Worm (Caenorhabditis elegans): ENCODE measurements around the gene unc-3.

The unc-3 gene

ce11 chrX:14770336-14770735, 3.0 kb upstream of the unc-3 start:
- TF ChIP-seq tbx-37 (GFP tag; conservative IDR thresholded peaks at IDR 0.05): no peak
- no peak for TF ChIP-seq hmg-4 (GFP tag; optimal IDR thresholded peaks at IDR 0.05)
- no peak for TF ChIP-seq F13C5.2 (tag; optimal IDR thresholded peaks at IDR 0.05)
- TF ChIP-seq ceh-36 (tag; optimal IDR thresholded peaks at IDR 0.05): no peak
- no peak for TF ChIP-seq hmbx-1 (tag; optimal IDR thresholded peaks at IDR 0.05)

ce11 chrX:14771682-14772081, 1.7 kb upstream of the unc-3 start, which contains the start of gene Y16B4A.2:
Y16B4A.2 (minus strand) TSS chrX:14771851.
- no peak for TF ChIP-seq ceh-13 (GFP tag; optimal IDR thresholded peaks at IDR 0.05)
- no peak for TF ChIP-seq tra-4 (tag; optimal IDR thresholded peaks at IDR 0.05)
- no peak for TF ChIP-seq ets-7 (tag; optimal IDR thresholded peaks at IDR 0.05)
- no peak for TF ChIP-seq flt-1 (GFP tag; IDR thresholded peaks at IDR 0.05)
- no peak for TF ChIP-seq B0310.2 (tag; optimal IDR thresholded peaks at IDR 0.05)
- TF ChIP-seq hmbx-1 (tag; optimal IDR thresholded peaks at IDR 0.05): no peak
- no peak for TF ChIP-seq pes-1 (GFP tag; IDR thresholded peaks at IDR 0.05)
- TF ChIP-seq tbx-11 (GFP tag; IDR thresholded peaks at IDR 0.05): no peak
- no peak for TF ChIP-seq F13C5.2 (tag; optimal IDR thresholded peaks at IDR 0.05)
- no peak for TF ChIP-seq scrt-1 (GFP tag; IDR thresholded peaks at IDR 0.05)
- no peak for TF ChIP-seq sea-1 (GFP tag; conservative IDR thresholded peaks at IDR 0.05)
- no peak for TF ChIP-seq aly-1 (tag; optimal IDR thresholded peaks at IDR 0.05)
- no peak for TF ChIP-seq hnd-1 (tag; optimal IDR thresholded peaks at IDR 0.05)
- TF ChIP-seq ceh-36 (tag; optimal IDR thresholded peaks at IDR 0.05): no peak
- TF ChIP-seq hmg-4 (GFP tag; optimal IDR thresholded peaks at IDR 0.05): no peak

ce11 chrX:14775222-14775621, 1.9 kb downstream of the unc-3 start:
- TF ChIP-seq tbx-11 (GFP tag; IDR thresholded peaks at IDR 0.05) (no peak), tbx-37 (GFP tag; conservative IDR thresholded peaks at IDR 0.05) (no peak), B0310.2 (tag; optimal IDR thresholded peaks at IDR 0.05) (no peak), ceh-13 (GFP tag; optimal IDR thresholded peaks at IDR 0.05) (no peak), ama-1 (optimal IDR thresholded peaks at IDR 0.05) (no peak), hnd-1 (tag; optimal IDR thresholded peaks at IDR 0.05) (no peak), sea-1 (GFP tag; conservative IDR thresholded peaks at IDR 0.05) (no peak), ceh-36 (tag; optimal IDR thresholded peaks at IDR 0.05) (no peak)

ce11 chrX:14776312-14776711, 3.0 kb downstream of the unc-3 start:
- peak; percentile 29 for TF ChIP-seq hmg-4 (GFP tag; optimal IDR thresholded peaks at IDR 0.05)
- TF ChIP-seq F13C5.2 (tag; optimal IDR thresholded peaks at IDR 0.05): no peak
- TF ChIP-seq flt-1 (GFP tag; IDR thresholded peaks at IDR 0.05): no peak

ce11 chrX:14778112-14778511, 4.8 kb downstream of the unc-3 start:
- no peak for TF ChIP-seq tbx-37 (GFP tag; conservative IDR thresholded peaks at IDR 0.05)
- TF ChIP-seq ets-7 (tag; optimal IDR thresholded peaks at IDR 0.05): no peak
- TF ChIP-seq ceh-13 (GFP tag; optimal IDR thresholded peaks at IDR 0.05): no peak
- TF ChIP-seq tbx-11 (GFP tag; IDR thresholded peaks at IDR 0.05): no peak
- no peak for TF ChIP-seq pes-1 (GFP tag; IDR thresholded peaks at IDR 0.05)
- no peak for TF ChIP-seq flt-1 (GFP tag; IDR thresholded peaks at IDR 0.05)
- TF ChIP-seq hmbx-1 (tag; optimal IDR thresholded peaks at IDR 0.05): no peak
- no peak for TF ChIP-seq tra-4 (tag; optimal IDR thresholded peaks at IDR 0.05)
- TF ChIP-seq hnd-1 (tag; optimal IDR thresholded peaks at IDR 0.05): no peak
- TF ChIP-seq B0310.2 (tag; optimal IDR thresholded peaks at IDR 0.05): no peak
- TF ChIP-seq sea-1 (GFP tag; conservative IDR thresholded peaks at IDR 0.05): no peak
- TF ChIP-seq aly-1 (tag; optimal IDR thresholded peaks at IDR 0.05): no peak
- no peak for TF ChIP-seq F13C5.2 (tag; optimal IDR thresholded peaks at IDR 0.05)
- no peak for TF ChIP-seq ceh-36 (tag; optimal IDR thresholded peaks at IDR 0.05)
- no peak for TF ChIP-seq ama-1 (optimal IDR thresholded peaks at IDR 0.05)
- TF ChIP-seq hmg-4 (GFP tag; optimal IDR thresholded peaks at IDR 0.05): no peak

- TF ChIP-seq flt-1 (GFP tag; IDR thresholded peaks at IDR 0.05): no peak
- no peak for TF ChIP-seq sea-1 (GFP tag; conservative IDR thresholded peaks at IDR 0.05)
- no peak for TF ChIP-seq hmbx-1 (tag; optimal IDR thresholded peaks at IDR 0.05)
- TF ChIP-seq tbx-11 (GFP tag; IDR thresholded peaks at IDR 0.05): no peak
- TF ChIP-seq ceh-36 (tag; optimal IDR thresholded peaks at IDR 0.05): no peak
Observed at ce11 chrX:14780176-14780575, 6.8 kb downstream of the unc-3 start.

ce11 chrX:14783434-14784142, 10.2 kb downstream of the unc-3 start:
- TF ChIP-seq tra-4 (tag; optimal IDR thresholded peaks at IDR 0.05) (no peak), tbx-11 (GFP tag; IDR thresholded peaks at IDR 0.05) (no peak), pes-1 (GFP tag; IDR thresholded peaks at IDR 0.05) (no peak), scrt-1 (GFP tag; IDR thresholded peaks at IDR 0.05) (no peak), ets-7 (tag; optimal IDR thresholded peaks at IDR 0.05) (no peak), aly-1 (tag; optimal IDR thresholded peaks at IDR 0.05) (no peak), ceh-36 (tag; optimal IDR thresholded peaks at IDR 0.05) (no peak), sea-1 (GFP tag; conservative IDR thresholded peaks at IDR 0.05) (no peak), hmg-4 (GFP tag; optimal IDR thresholded peaks at IDR 0.05) (no peak), B0310.2 (tag; optimal IDR thresholded peaks at IDR 0.05) (no peak), flt-1 (GFP tag; IDR thresholded peaks at IDR 0.05) (no peak), tbx-37 (GFP tag; conservative IDR thresholded peaks at IDR 0.05) (no peak)

ce11 chrX:14786821-14787556, 13.7 kb downstream of the unc-3 start:
- no peak for TF ChIP-seq flt-1 (GFP tag; IDR thresholded peaks at IDR 0.05)
- TF ChIP-seq pes-1 (GFP tag; IDR thresholded peaks at IDR 0.05): no peak
- TF ChIP-seq ama-1 (optimal IDR thresholded peaks at IDR 0.05): no peak
- TF ChIP-seq tbx-37 (GFP tag; conservative IDR thresholded peaks at IDR 0.05): no peak
- no peak for TF ChIP-seq sea-1 (GFP tag; conservative IDR thresholded peaks at IDR 0.05)
- TF ChIP-seq tra-4 (tag; optimal IDR thresholded peaks at IDR 0.05): no peak
- no peak for TF ChIP-seq ets-7 (tag; optimal IDR thresholded peaks at IDR 0.05)
- TF ChIP-seq tbx-11 (GFP tag; IDR thresholded peaks at IDR 0.05): no peak
- no peak for TF ChIP-seq scrt-1 (GFP tag; IDR thresholded peaks at IDR 0.05)
- no peak for TF ChIP-seq hmg-4 (GFP tag; optimal IDR thresholded peaks at IDR 0.05)
- TF ChIP-seq hmbx-1 (tag; optimal IDR thresholded peaks at IDR 0.05): no peak
- no peak for TF ChIP-seq B0310.2 (tag; optimal IDR thresholded peaks at IDR 0.05)
- TF ChIP-seq hnd-1 (tag; optimal IDR thresholded peaks at IDR 0.05): no peak
- TF ChIP-seq ceh-13 (GFP tag; optimal IDR thresholded peaks at IDR 0.05): no peak
- TF ChIP-seq ceh-36 (tag; optimal IDR thresholded peaks at IDR 0.05): no peak
- TF ChIP-seq F13C5.2 (tag; optimal IDR thresholded peaks at IDR 0.05): no peak
- TF ChIP-seq aly-1 (tag; optimal IDR thresholded peaks at IDR 0.05): no peak

All from whole organism, early embryonic.